Fruit fly (Drosophila melanogaster) whole organism, embryonic: Measurements from ENCODE around the gene CG1024.

ENCODE experiments used
- Awh ChIP-seq: fragments of 200-800 bp; sonication (Bioruptor generic); IDR thresholded peaks from 2 replicates; pipeline ENCODE4, ENCODE4 v1.3.6; 2022; ENCODE audit warnings: missing biosample characterization, missing genetic modification characterization
- CG10267 ChIP-seq: fragments of 200-800 bp; sonication (Bioruptor generic); optimal IDR thresholded peaks from 2 replicates; lab custom pipeline; 2018; ENCODE audit warnings: missing biosample characterization, mild to moderate bottlenecking, missing genetic modification characterization, moderate library complexity
- CG11093 ChIP-seq: fragments of 200-800 bp; sonication (Bioruptor generic); IDR thresholded peaks from 3 replicates; pipeline ENCODE4 v1.3.6; 2022; ENCODE audit warnings: missing biosample characterization, missing genetic modification characterization
- CG11456 ChIP-seq: fragments of 200-800 bp; sonication (Bioruptor generic); IDR thresholded peaks from 3 replicates; pipeline ENCODE4 v1.3.6; 2022; ENCODE audit warnings: missing biosample characterization, missing genetic modification characterization
- CG11504 ChIP-seq: fragments of 200-800 bp; sonication (Bioruptor generic); optimal IDR thresholded peaks from 3 replicates; lab custom pipeline; 2019; ENCODE audit warnings: missing biosample characterization, mild to moderate bottlenecking, missing genetic modification characterization, moderate library complexity
- CG11723 ChIP-seq: fragments of 200-800 bp; sonication (Bioruptor generic); optimal IDR thresholded peaks from 2 replicates; lab custom pipeline; 2017; ENCODE audit warnings: missing biosample characterization, mild to moderate bottlenecking, missing genetic modification characterization
- CG1233 ChIP-seq: fragments of 200-800 bp; sonication (Bioruptor generic); optimal IDR thresholded peaks from 4 replicates; lab custom pipeline; 2018; ENCODE audit warnings: missing biosample characterization, mild to moderate bottlenecking, missing genetic modification characterization
- CG12391 ChIP-seq: fragments of 200-800 bp; sonication (Bioruptor generic); optimal IDR thresholded peaks from 3 replicates; lab custom pipeline; 2018; ENCODE audit warnings: missing biosample characterization, mild to moderate bottlenecking, missing genetic modification characterization, moderate library complexity
- CG13894 ChIP-seq: fragments of 200-800 bp; sonication (Bioruptor generic); optimal IDR thresholded peaks from 3 replicates; lab custom pipeline; 2018; ENCODE audit warnings: missing biosample characterization, mild to moderate bottlenecking, missing genetic modification characterization, moderate library complexity
- CG15696 ChIP-seq: fragments of 200-800 bp; sonication (Bioruptor generic); optimal IDR thresholded peaks from 2 replicates; lab custom pipeline; 2019; ENCODE audit warnings: missing biosample characterization, mild to moderate bottlenecking, missing genetic modification characterization, moderate library complexity
- CG16815 ChIP-seq: fragments of 200-800 bp; sonication (Bioruptor generic); optimal IDR thresholded peaks from 3 replicates; lab custom pipeline; 2017; ENCODE audit warnings: missing biosample characterization, mild to moderate bottlenecking, missing genetic modification characterization
- CG17328 ChIP-seq: fragments of 200-800 bp; sonication (Bioruptor generic); IDR thresholded peaks from 2 replicates; pipeline ENCODE4 v1.3.6; 2022; ENCODE audit warnings: missing biosample characterization, missing genetic modification characterization
- CG2116 ChIP-seq: fragments of 200-800 bp; sonication (Bioruptor generic); optimal IDR thresholded peaks from 3 replicates; lab custom pipeline; 2018; ENCODE audit warnings: missing biosample characterization, mild to moderate bottlenecking, missing genetic modification characterization
- CG2889 ChIP-seq: fragments of 200-800 bp; sonication (Bioruptor generic); IDR thresholded peaks from 3 replicates; pipeline ENCODE4 v1.3.6; 2022; ENCODE audit warnings: missing biosample characterization, missing genetic modification characterization
- CG6254 ChIP-seq: fragments of 200-800 bp; sonication (Bioruptor generic); optimal IDR thresholded peaks from 3 replicates; lab custom pipeline; 2017; ENCODE audit warnings: mild to moderate bottlenecking, missing biosample characterization, missing genetic modification reagents, missing genetic modification characterization
- CG6689 ChIP-seq: fragments of 200-800 bp; sonication (Bioruptor generic); IDR thresholded peaks from 2 replicates; pipeline ENCODE4 v1.3.6; 2022; ENCODE audit warnings: missing biosample characterization, missing genetic modification characterization
- CG9215 ChIP-seq: fragments of 200-800 bp; sonication (Bioruptor generic); IDR thresholded peaks from 2 replicates; pipeline ENCODE4 v1.3.6; 2022; ENCODE audit warnings: missing biosample characterization, missing genetic modification characterization
- CG9609 ChIP-seq: fragments of 200-800 bp; sonication (Bioruptor generic); optimal IDR thresholded peaks from 3 replicates; lab custom pipeline; 2016; ENCODE audit warnings: missing biosample characterization, missing genetic modification characterization
- D19A ChIP-seq: fragments of 200-800 bp; optimal IDR thresholded peaks from 3 replicates; lab custom pipeline; 2019; ENCODE audit warnings: missing biosample characterization, mild to moderate bottlenecking, missing genetic modification characterization, moderate library complexity
- Dbx ChIP-seq: fragments of 200-800 bp; sonication (Bioruptor generic); IDR thresholded peaks from 3 replicates; pipeline ENCODE4 v1.3.6; 2022; ENCODE audit warnings: missing biosample characterization, missing genetic modification characterization
- Dll ChIP-seq: fragments of 200-800 bp; sonication (Bioruptor generic); IDR thresholded peaks from 4 replicates; pipeline ENCODE4 v1.3.6; 2022; ENCODE audit warnings: missing biosample characterization, missing genetic modification characterization; ENCODE audit not compliant: partially characterized antibody
- Eip74EF ChIP-seq, 2 experiments: fragments of 200-800 bp in 1 of 2; fragments of >200 bp in 1 of 2; sonication (Bioruptor generic) in 1 of 2; optimal IDR thresholded peaks; 2 replicates each; lab custom pipeline; 2017 to 2019; ENCODE audit warnings: missing biosample characterization in 2 of 2, missing genetic modification characterization in 2 of 2, mild to moderate bottlenecking in 1 of 2, moderate library complexity in 1 of 2
- Fer1 ChIP-seq: fragments of 200-800 bp; sonication (Bioruptor generic); optimal IDR thresholded peaks from 2 replicates; lab custom pipeline; 2017; ENCODE audit warnings: missing biosample characterization, mild to moderate bottlenecking, missing genetic modification characterization
- H2.0 ChIP-seq: fragments of 200-800 bp; sonication (Bioruptor generic); IDR thresholded peaks from 2 replicates; pipeline ENCODE4 v1.3.6; 2022; ENCODE audit warnings: missing biosample characterization, missing genetic modification characterization
- HLHmδ ChIP-seq: fragments of 200-800 bp; sonication (Bioruptor generic); optimal IDR thresholded peaks from 2 replicates; lab custom pipeline; 2018; ENCODE audit warnings: missing biosample characterization, mild to moderate bottlenecking, missing genetic modification characterization, moderate library complexity
- Meics ChIP-seq: fragments of 200-800 bp; sonication (Bioruptor generic); optimal IDR thresholded peaks from 2 replicates; lab custom pipeline; 2017; ENCODE audit warnings: missing biosample characterization, mild to moderate bottlenecking, missing genetic modification characterization
- NfI ChIP-seq: fragments of 200-800 bp; sonication (Bioruptor generic); optimal IDR thresholded peaks from 3 replicates; lab custom pipeline; 2018; ENCODE audit warnings: missing biosample characterization, mild to moderate bottlenecking, missing genetic modification characterization, moderate library complexity
- Rfx ChIP-seq: fragments of 200-800 bp; sonication (Bioruptor generic); IDR thresholded peaks from 2 replicates; pipeline ENCODE4 v1.3.6; 2022; ENCODE audit warnings: missing biosample characterization, missing genetic modification characterization
- Xbp1 ChIP-seq: fragments of 200-800 bp; sonication (Bioruptor generic); optimal IDR thresholded peaks from 3 replicates; lab custom pipeline; 2016; ENCODE audit warnings: missing biosample characterization, mild to moderate bottlenecking, missing genetic modification characterization
- ac ChIP-seq: fragments of 200-800 bp; sonication (Bioruptor generic); optimal IDR thresholded peaks from 3 replicates; lab custom pipeline; 2017; ENCODE audit warnings: missing biosample characterization, mild to moderate bottlenecking, missing genetic modification characterization
- al ChIP-seq: fragments of 200-800 bp; sonication (Bioruptor generic); IDR thresholded peaks from 2 replicates; pipeline ENCODE4 v1.3.6; 2022; ENCODE audit warnings: missing biosample characterization, missing genetic modification characterization
- ap ChIP-seq: fragments of 200-800 bp; sonication (Bioruptor generic); IDR thresholded peaks from 2 replicates; pipeline ENCODE4 v1.3.6; 2022; ENCODE audit warnings: missing biosample characterization, missing genetic modification characterization
- br ChIP-seq: fragments of >200 bp; optimal IDR thresholded peaks from 2 replicates; lab custom pipeline; 2017
- cg ChIP-seq: fragments of 200-800 bp; sonication (Bioruptor generic); optimal IDR thresholded peaks from 3 replicates; lab custom pipeline; 2019; ENCODE audit warnings: missing biosample characterization, mild to moderate bottlenecking, missing genetic modification characterization, moderate library complexity
- chm ChIP-seq: fragments of 200-800 bp; sonication (Bioruptor generic); IDR thresholded peaks from 2 replicates; pipeline ENCODE4 v1.3.6; 2022; ENCODE audit warnings: missing biosample characterization, missing genetic modification characterization
- dmrt11E ChIP-seq: fragments of 200-800 bp; sonication (Bioruptor generic); optimal IDR thresholded peaks from 3 replicates; lab custom pipeline; 2018; ENCODE audit warnings: missing biosample characterization, mild to moderate bottlenecking, missing genetic modification characterization, moderate library complexity
- emc ChIP-seq: fragments of 200-800 bp; sonication (Bioruptor generic); optimal IDR thresholded peaks from 2 replicates; lab custom pipeline; 2016; ENCODE audit warnings: missing biosample characterization, missing genetic modification characterization
- gem ChIP-seq: fragments of 200-800 bp; sonication (Bioruptor generic); optimal IDR thresholded peaks from 2 replicates; lab custom pipeline; 2019; ENCODE audit warnings: missing biosample characterization, mild to moderate bottlenecking, missing genetic modification characterization, moderate library complexity
- hb ChIP-seq: fragments of 200-800 bp; sonication (Bioruptor generic); IDR thresholded peaks from 3 replicates; pipeline ENCODE4 v1.3.6; 2022; ENCODE audit warnings: missing biosample characterization, missing genetic modification characterization; ENCODE audit not compliant: partially characterized antibody
- hbn ChIP-seq: fragments of 200-800 bp; sonication (Bioruptor generic); IDR thresholded peaks from 2 replicates; pipeline ENCODE4 v1.3.6; 2022; ENCODE audit warnings: missing biosample characterization, missing genetic modification characterization; ENCODE audit not compliant: partially characterized antibody
- hth ChIP-seq: fragments of >200 bp; optimal IDR thresholded peaks from 2 replicates; lab custom pipeline; 2017; ENCODE audit warnings: inconsistent platforms
- lmd ChIP-seq: fragments of 200-800 bp; sonication (Bioruptor generic); IDR thresholded peaks from 2 replicates; pipeline ENCODE4 v1.3.6; 2022; ENCODE audit warnings: missing biosample characterization, missing genetic modification characterization
- nom ChIP-seq: fragments of 200-800 bp; sonication (Bioruptor generic); optimal IDR thresholded peaks from 2 replicates; lab custom pipeline; 2017; ENCODE audit warnings: missing biosample characterization, missing genetic modification characterization, mild to moderate bottlenecking, moderate library complexity, missing genetic modification reagents
- pita ChIP-seq: fragments of 200-800 bp; sonication (Bioruptor generic); optimal IDR thresholded peaks from 2 replicates; lab custom pipeline; 2017; ENCODE audit warnings: missing biosample characterization, mild to moderate bottlenecking, missing genetic modification characterization
- ranshi ChIP-seq: fragments of 200-800 bp; sonication (Bioruptor generic); IDR thresholded peaks from 2 replicates; pipeline ENCODE4 v1.3.6; 2022; ENCODE audit warnings: missing biosample characterization, missing genetic modification characterization
- repo ChIP-seq: fragments of 200-800 bp; sonication (Bioruptor generic); optimal IDR thresholded peaks from 2 replicates; lab custom pipeline; 2016; ENCODE audit warnings: missing biosample characterization, missing genetic modification characterization
- scrt ChIP-seq: fragments of 200-800 bp; sonication (Bioruptor generic); optimal IDR thresholded peaks from 2 replicates; lab custom pipeline; 2018; ENCODE audit warnings: missing biosample characterization, mild to moderate bottlenecking, missing genetic modification characterization, moderate library complexity
- sens ChIP-seq: fragments of 200-800 bp; sonication (Bioruptor generic); peaks from one replicate; lab custom pipeline; 2016; ENCODE audit warnings: missing biosample characterization, missing genetic modification characterization
- sqz ChIP-seq: fragments of 200-800 bp; sonication (Bioruptor generic); optimal IDR thresholded peaks from 3 replicates; lab custom pipeline; 2018; ENCODE audit warnings: missing biosample characterization, mild to moderate bottlenecking, missing genetic modification characterization
- twi ChIP-seq: fragments of 200-800 bp; optimal IDR thresholded peaks from 2 replicates; lab custom pipeline; 2019; ENCODE audit warnings: missing biosample characterization, mild to moderate bottlenecking, missing genetic modification characterization, moderate library complexity
- usp ChIP-seq: fragments of >200 bp; optimal IDR thresholded peaks from 2 replicates; lab custom pipeline; 2017; ENCODE audit warnings: missing biosample characterization, missing genetic modification characterization

The CG1024 gene

DNA sequence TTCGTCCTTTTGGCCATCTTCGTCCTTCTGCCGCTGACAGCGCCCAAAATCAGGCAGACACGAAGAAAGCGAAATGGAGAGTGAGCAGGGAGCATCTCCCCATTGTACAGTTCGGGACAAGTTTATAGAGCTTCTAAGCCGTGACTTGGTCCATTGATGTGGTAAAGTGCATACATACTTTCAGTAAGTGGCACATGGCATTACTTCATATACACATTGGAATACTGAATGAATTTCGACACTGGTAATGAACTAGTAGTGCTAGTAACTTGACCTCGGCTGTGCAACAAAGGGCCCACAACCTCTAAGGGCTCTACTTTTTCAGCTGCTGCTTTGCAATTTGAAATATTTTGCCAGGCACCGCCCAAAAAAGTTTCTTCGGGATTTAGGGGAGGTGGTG, 36.1 kb upstream of the CG1024 start (continued):
- peak; percentile 16 for TF ChIP-seq dmrt11E
- peak; percentile 89 for TF ChIP-seq sens
- TF ChIP-seq CG11504, result peak; percentile 78
- TF ChIP-seq sqz (GFP tag; lab: Kevin White, UChicago), result no peak
- peak; percentile 88 for TF ChIP-seq lmd (GFP tag; lab: Robert Waterston, UW)
- peak; percentile 64 for TF ChIP-seq al (GFP tag; lab: Robert Waterston, UW)
- peak; percentile 81 for TF ChIP-seq CG17328
- no peak for TF ChIP-seq hb
- TF ChIP-seq chm (GFP tag; lab: Robert Waterston, UW), result peak; percentile 86
- TF ChIP-seq pita (GFP tag; lab: Kevin White, UChicago), result no peak
- TF ChIP-seq ranshi (GFP tag; lab: Robert Waterston, UW), result peak; percentile 84
- peak; percentile 30 for TF ChIP-seq CG2116 (GFP tag; lab: Kevin White, UChicago)
- TF ChIP-seq CG13894 (tag; lab: Kevin White, UChicago), result peak; percentile 92
- TF ChIP-seq Awh (GFP tag; lab: Robert Waterston, UW), result peak; percentile 83
- TF ChIP-seq CG6689 (GFP tag; lab: Robert Waterston, UW), result peak; percentile 77
- peak; percentile 57 for TF ChIP-seq CG12391 (tag; lab: Kevin White, UChicago)
- peak; percentile 76 for TF ChIP-seq H2.0 (GFP tag; lab: Robert Waterston, UW)
- TF ChIP-seq CG1233, result peak; percentile 66
- TF ChIP-seq CG2889 (GFP tag; lab: Robert Waterston, UW), result peak; percentile 68; the same call in 1 of the 3 replicates
- TF ChIP-seq emc (GFP tag; lab: Kevin White, UChicago), result peak; percentile 62
- TF ChIP-seq hbn (GFP tag; lab: Robert Waterston, UW), result no peak
- peak; percentile 89 for TF ChIP-seq Meics
- TF ChIP-seq D19A (tag; lab: Kevin White, UChicago), result peak; percentile 48
- no peak for TF ChIP-seq usp (GFP tag; lab: Kevin White, UChicago)
- TF ChIP-seq twi, result no peak
- TF ChIP-seq NfI (GFP tag; lab: Kevin White, UChicago), result peak; percentile 82
- TF ChIP-seq ac (GFP tag; lab: Kevin White, UChicago), result no peak
- peak; percentile 48 for TF ChIP-seq CG10267 (tag; lab: Kevin White, UChicago)
- no peak for TF ChIP-seq CG15696
- no peak for TF ChIP-seq hth (lab: Kevin White, UChicago)
- peak; percentile 88 for TF ChIP-seq Rfx (GFP tag; lab: Robert Waterston, UW)
- TF ChIP-seq CG11456 (GFP tag; lab: Robert Waterston, UW), result peak; percentile 84
- peak; percentile 87 for TF ChIP-seq Dbx
- no peak for TF ChIP-seq nom (GFP tag; lab: Kevin White, UChicago)
- TF ChIP-seq Xbp1 (GFP tag; lab: Kevin White, UChicago), result peak; percentile 75
- peak; percentile 72 for TF ChIP-seq CG9215
- TF ChIP-seq CG6254, result peak; percentile 15
- peak; percentile 46; the same call in 1 of the 3 replicates for TF ChIP-seq CG11093 (GFP tag; lab: Robert Waterston, UW)
- peak; percentile 80 for TF ChIP-seq gem (tag; lab: Kevin White, UChicago)
- peak in 1 of 2 experiments; percentile 18 for TF ChIP-seq Eip74EF (GFP tag; optimal IDR thresholded peaks at IDR 0.05; lab: Kevin White, UChicago)
- peak; percentile 71 for TF ChIP-seq CG9609 (GFP tag; lab: Kevin White, UChicago)
- TF ChIP-seq scrt (GFP tag; lab: Kevin White, UChicago), result peak; percentile 79
- no peak for TF ChIP-seq HLHmδ (GFP tag; lab: Kevin White, UChicago)
- no peak for TF ChIP-seq cg
- TF ChIP-seq repo, result peak; percentile 33
- peak; percentile 42; the same call in 1 of the 2 replicates for TF ChIP-seq ap (GFP tag; lab: Robert Waterston, UW)
- TF ChIP-seq Dll (GFP tag; lab: Robert Waterston, UW), result no peak
- no peak for TF ChIP-seq br (lab: Kevin White, UChicago)
- peak; percentile 35 for TF ChIP-seq CG11723 (GFP tag; lab: Kevin White, UChicago)
- peak; percentile 46 for TF ChIP-seq CG16815 (GFP tag; lab: Kevin White, UChicago)
- TF ChIP-seq Fer1 (GFP tag; lab: Kevin White, UChicago), result peak; percentile 90
